Fruit fly (Drosophila melanogaster) whole organism, embryonic: ENCODE measurements around the gene H2.0.
A peak's percentile ranks its signal among the peaks of the same experiment; 100 is the strongest.

Experiments used
- Atf6 ChIP-seq: fragments of 200-800 bp; sonication (Bioruptor generic); IDR thresholded peaks from 2 replicates; pipeline ENCODE4 v1.3.6; 2022; ENCODE audit warnings: missing biosample characterization, missing genetic modification characterization
- Awh ChIP-seq: fragments of 200-800 bp; sonication (Bioruptor generic); IDR thresholded peaks from 2 replicates; pipeline ENCODE4, ENCODE4 v1.3.6; 2022; ENCODE audit warnings: missing biosample characterization, missing genetic modification characterization
- B-H2 ChIP-seq: fragments of 200-800 bp; sonication (Bioruptor generic); optimal IDR thresholded peaks from 2 replicates; lab custom pipeline; 2018; ENCODE audit warnings: missing biosample characterization, mild to moderate bottlenecking, missing genetic modification characterization
- CG10462 ChIP-seq: fragments of 200-800 bp; sonication (Bioruptor generic); optimal IDR thresholded peaks from 2 replicates; lab custom pipeline; 2016; ENCODE audit warnings: missing biosample characterization, missing genetic modification characterization
- CG11504 ChIP-seq: fragments of 200-800 bp; sonication (Bioruptor generic); optimal IDR thresholded peaks from 3 replicates; lab custom pipeline; 2019; ENCODE audit warnings: missing biosample characterization, mild to moderate bottlenecking, missing genetic modification characterization, moderate library complexity
- CG14710 ChIP-seq: fragments of 200-800 bp; sonication (Bioruptor generic); optimal IDR thresholded peaks from 3 replicates; lab custom pipeline; 2019; ENCODE audit warnings: missing biosample characterization, mild to moderate bottlenecking, missing genetic modification characterization, moderate library complexity
- CG17829 ChIP-seq: fragments of 200-800 bp; optimal IDR thresholded peaks from 2 replicates; lab custom pipeline; 2019; ENCODE audit warnings: missing biosample characterization, mild to moderate bottlenecking, missing genetic modification characterization, moderate library complexity
- CG18599 ChIP-seq: fragments of 200-800 bp; sonication (Bioruptor generic); optimal IDR thresholded peaks from 3 replicates; lab custom pipeline; 2017; ENCODE audit warnings: missing biosample characterization, missing genetic modification characterization, mild to moderate bottlenecking, moderate library complexity, missing genetic modification reagents
- CG2875 ChIP-seq: fragments of 200-800 bp; sonication (Bioruptor generic); optimal IDR thresholded peaks from 2 replicates; lab custom pipeline; 2017; ENCODE audit warnings: missing biosample characterization, mild to moderate bottlenecking, missing genetic modification characterization, missing genetic modification reagents
- CG31388 ChIP-seq: fragments of 200-800 bp; sonication (Bioruptor generic); optimal IDR thresholded peaks from 2 replicates; lab custom pipeline; 2016; ENCODE audit warnings: missing biosample characterization, missing genetic modification characterization
- CG31441 ChIP-seq: fragments of 200-800 bp; sonication (Bioruptor generic); IDR thresholded peaks from 2 replicates; pipeline ENCODE4 v1.3.6; 2022; ENCODE audit warnings: missing biosample characterization, missing genetic modification characterization
- CG4360 ChIP-seq: fragments of 200-800 bp; sonication (Bioruptor generic); IDR thresholded peaks from 2 replicates; pipeline ENCODE4 v1.3.6; 2022; ENCODE audit warnings: missing biosample characterization, missing genetic modification characterization
- CG4707 ChIP-seq: fragments of 200-800 bp; sonication (Bioruptor generic); optimal IDR thresholded peaks from 2 replicates; lab custom pipeline; 2018; ENCODE audit warnings: missing biosample characterization, mild to moderate bottlenecking, missing genetic modification characterization, moderate library complexity
- CG4730 ChIP-seq: fragments of 200-800 bp; sonication (Bioruptor generic); IDR thresholded peaks from 2 replicates; pipeline ENCODE4 v1.3.6; 2022; ENCODE audit warnings: missing biosample characterization, missing genetic modification characterization
- CG5953 ChIP-seq: fragments of 200-800 bp; sonication (Bioruptor generic); IDR thresholded peaks from 2 replicates; pipeline ENCODE4 v1.3.6; 2022; ENCODE audit warnings: missing biosample characterization, missing genetic modification characterization
- CG7786 ChIP-seq: fragments of 200-800 bp; sonication (Bioruptor generic); optimal IDR thresholded peaks from 2 replicates; lab custom pipeline; 2016; ENCODE audit warnings: missing biosample characterization, missing genetic modification characterization
- CG8765 ChIP-seq: fragments of 200-800 bp; sonication (Bioruptor generic); IDR thresholded peaks from 2 replicates; pipeline ENCODE4 v1.3.6; 2022; ENCODE audit warnings: missing biosample characterization, missing genetic modification characterization
- CG8944 ChIP-seq: fragments of 200-800 bp; sonication (Bioruptor generic); optimal IDR thresholded peaks from 3 replicates; lab custom pipeline; 2016; ENCODE audit warnings: missing biosample characterization, missing genetic modification characterization
- CkIIα-i1 ChIP-seq: fragments of 200-800 bp; sonication (Bioruptor generic); IDR thresholded peaks from 2 replicates; pipeline ENCODE4 v1.3.6; 2022; ENCODE audit warnings: missing biosample characterization, missing genetic modification characterization
- Deaf1 ChIP-seq: fragments of 200-800 bp; optimal IDR thresholded peaks from 3 replicates; lab custom pipeline; 2019; ENCODE audit warnings: missing biosample characterization, mild to moderate bottlenecking, missing genetic modification characterization, moderate library complexity
- Hsf ChIP-seq: fragments of 200-800 bp; sonication (Bioruptor generic); optimal IDR thresholded peaks from 3 replicates; lab custom pipeline; 2016; ENCODE audit warnings: missing biosample characterization, missing genetic modification characterization
- Kr ChIP-seq: fragments of 200-800 bp; sonication (Bioruptor generic); optimal IDR thresholded peaks from 2 replicates; lab custom pipeline; 2017; ENCODE audit warnings: missing biosample characterization, mild to moderate bottlenecking, missing genetic modification characterization
- Lhr ChIP-seq: fragments of 200-800 bp; sonication (Bioruptor generic); optimal IDR thresholded peaks from 3 replicates; lab custom pipeline; 2017; ENCODE audit warnings: mild to moderate bottlenecking, missing biosample characterization, missing genetic modification reagents, missing genetic modification characterization
- Max ChIP-seq: fragments of 200-800 bp; sonication (Bioruptor generic); optimal IDR thresholded peaks from 2 replicates; lab custom pipeline; 2016; ENCODE audit warnings: missing biosample characterization, mild to moderate bottlenecking, missing genetic modification characterization
- NFAT ChIP-seq: fragments of 200-800 bp; sonication (Bioruptor generic); IDR thresholded peaks from 2 replicates; pipeline ENCODE4 v1.3.6; 2022; ENCODE audit warnings: missing biosample characterization, missing genetic modification characterization
- Nf-YC ChIP-seq: fragments of 200-800 bp; optimal IDR thresholded peaks from 3 replicates; lab custom pipeline; 2019; ENCODE audit warnings: missing biosample characterization, mild to moderate bottlenecking, missing genetic modification characterization, moderate library complexity
- amos ChIP-seq: fragments of 200-800 bp; sonication (Bioruptor generic); IDR thresholded peaks from 2 replicates; pipeline ENCODE4 v1.3.6; 2022; ENCODE audit warnings: missing biosample characterization, missing genetic modification characterization; ENCODE audit not compliant: partially characterized antibody
- ara ChIP-seq: fragments of 200-800 bp; sonication (Bioruptor generic); IDR thresholded peaks from 2 replicates; pipeline ENCODE4 v1.3.6; 2022; ENCODE audit warnings: missing biosample characterization, missing genetic modification characterization
- bab2 ChIP-seq: fragments of 200-800 bp; sonication (Bioruptor generic); optimal IDR thresholded peaks from 2 replicates; lab custom pipeline; 2016; ENCODE audit warnings: missing biosample characterization, missing genetic modification characterization
- dmrt11E ChIP-seq: fragments of 200-800 bp; sonication (Bioruptor generic); optimal IDR thresholded peaks from 3 replicates; lab custom pipeline; 2018; ENCODE audit warnings: missing biosample characterization, mild to moderate bottlenecking, missing genetic modification characterization, moderate library complexity
- dpn ChIP-seq, 2 experiments: fragments of 200-800 bp; sonication (Bioruptor generic); optimal IDR thresholded peaks; 3 replicates each; lab custom pipeline; 2016; ENCODE audit warnings: missing biosample characterization in 2 of 2, missing genetic modification characterization in 2 of 2
- emc ChIP-seq: fragments of 200-800 bp; sonication (Bioruptor generic); optimal IDR thresholded peaks from 2 replicates; lab custom pipeline; 2016; ENCODE audit warnings: missing biosample characterization, missing genetic modification characterization
- fd102C ChIP-seq: fragments of 200-800 bp; sonication (Bioruptor generic); optimal IDR thresholded peaks from 2 replicates; lab custom pipeline; 2018; ENCODE audit warnings: missing biosample characterization, mild to moderate bottlenecking, missing genetic modification characterization, moderate library complexity
- fd64A ChIP-seq: fragments of 200-800 bp; sonication (Bioruptor generic); optimal IDR thresholded peaks from 3 replicates; lab custom pipeline; 2018; ENCODE audit warnings: missing biosample characterization, mild to moderate bottlenecking, missing genetic modification characterization
- gem ChIP-seq: fragments of 200-800 bp; sonication (Bioruptor generic); optimal IDR thresholded peaks from 2 replicates; lab custom pipeline; 2019; ENCODE audit warnings: missing biosample characterization, mild to moderate bottlenecking, missing genetic modification characterization, moderate library complexity
- grau ChIP-seq: fragments of 200-800 bp; optimal IDR thresholded peaks from 3 replicates; lab custom pipeline; 2019; ENCODE audit warnings: missing biosample characterization, mild to moderate bottlenecking, missing genetic modification characterization, moderate library complexity
- gt ChIP-seq: fragments of 200-800 bp; sonication (Bioruptor generic); IDR thresholded peaks from 2 replicates; pipeline ENCODE4 v1.3.6; 2022; ENCODE audit warnings: missing biosample characterization, missing genetic modification characterization
- jumu ChIP-seq: fragments of 200-800 bp; sonication (Bioruptor generic); optimal IDR thresholded peaks from 3 replicates; lab custom pipeline; 2016; ENCODE audit warnings: missing biosample characterization, missing genetic modification characterization
- kni ChIP-seq: fragments of 200-800 bp; sonication (Bioruptor generic); optimal IDR thresholded peaks from 3 replicates; lab custom pipeline; 2017; ENCODE audit warnings: mild to moderate bottlenecking, missing biosample characterization, missing genetic modification reagents, missing genetic modification characterization
- mld ChIP-seq: fragments of 200-800 bp; sonication (Bioruptor generic); IDR thresholded peaks from 3 replicates; pipeline ENCODE4 v1.3.6; 2022; ENCODE audit warnings: missing biosample characterization, missing genetic modification characterization; ENCODE audit not compliant: partially characterized antibody
- pan ChIP-seq, 4 experiments: fragments of >200 bp in 3 of 4; fragments of 200-800 bp in 1 of 4; sonication (Bioruptor generic) in 1 of 4; optimal IDR thresholded peaks in 3 of 4; IDR thresholded peaks in 1 of 4; 2 replicates each; pipeline versions ENCODE4 v1.3.6 to Lab custom; 2017 to 2022; ENCODE audit warnings: missing biosample characterization in 2 of 4, missing genetic modification characterization in 2 of 4, mixed read lengths in 1 of 4
- pfk ChIP-seq: fragments of 200-800 bp; sonication (Bioruptor generic); optimal IDR thresholded peaks from 2 replicates; lab custom pipeline; 2018; ENCODE audit warnings: missing biosample characterization, mild to moderate bottlenecking, missing genetic modification characterization, moderate library complexity
- pros ChIP-seq: fragments of 200-800 bp; sonication (Bioruptor generic); optimal IDR thresholded peaks from 3 replicates; lab custom pipeline; 2019; ENCODE audit warnings: missing biosample characterization, mild to moderate bottlenecking, missing genetic modification characterization, moderate library complexity
- scrt ChIP-seq: fragments of 200-800 bp; sonication (Bioruptor generic); optimal IDR thresholded peaks from 2 replicates; lab custom pipeline; 2018; ENCODE audit warnings: missing biosample characterization, mild to moderate bottlenecking, missing genetic modification characterization, moderate library complexity
- sqz ChIP-seq: fragments of 200-800 bp; sonication (Bioruptor generic); optimal IDR thresholded peaks from 3 replicates; lab custom pipeline; 2018; ENCODE audit warnings: missing biosample characterization, mild to moderate bottlenecking, missing genetic modification characterization
- tap ChIP-seq: fragments of 200-800 bp; optimal IDR thresholded peaks from 3 replicates; lab custom pipeline; 2019; ENCODE audit warnings: missing biosample characterization, mild to moderate bottlenecking, missing genetic modification characterization, moderate library complexity
- tio ChIP-seq: fragments of 200-800 bp; sonication (Bioruptor generic); optimal IDR thresholded peaks from 2 replicates; lab custom pipeline; 2017; ENCODE audit warnings: missing biosample characterization, missing genetic modification characterization, inconsistent platforms
- wek ChIP-seq: fragments of 200-800 bp; sonication (Bioruptor generic); optimal IDR thresholded peaks from 3 replicates; lab custom pipeline; 2018; ENCODE audit warnings: missing biosample characterization, mild to moderate bottlenecking, missing genetic modification characterization, moderate library complexity
- z ChIP-seq: fragments of 200-800 bp; sonication (Bioruptor generic); IDR thresholded peaks from 3 replicates; pipeline ENCODE4 v1.3.6; 2022; ENCODE audit warnings: missing biosample characterization, missing genetic modification characterization

H2.0 gene

dm6 chr2L:5978333-5979054 lies 40.7 kb downstream of the H2.0 start (continued):
- TF ChIP-seq dpn (GFP tag; optimal IDR thresholded peaks at IDR 0.05; lab: Kevin White, UChicago) (no peak), Max (GFP tag; lab: Kevin White, UChicago) (peak; percentile 13), B-H2 (GFP tag; lab: Kevin White, UChicago) (no peak), tap (tag; lab: Kevin White, UChicago) (no peak), dmrt11E (no peak), CG4360 (GFP tag; lab: Robert Waterston, UW) (no peak), Lhr (GFP tag; lab: Kevin White, UChicago) (no peak), Awh (GFP tag; lab: Robert Waterston, UW) (no peak), grau (tag; lab: Kevin White, UChicago) (no peak), CG8944 (GFP tag; lab: Kevin White, UChicago) (no peak), CkIIα-i1 (GFP tag; lab: Robert Waterston, UW) (no peak), mld (no peak), scrt (GFP tag; lab: Kevin White, UChicago) (no peak), fd102C (GFP tag; lab: Kevin White, UChicago) (no peak), CG17829 (no peak), CG2875 (GFP tag; lab: Kevin White, UChicago) (peak; percentile 0), pan (optimal IDR thresholded peaks at IDR 0.05; lab: Kevin White, UChicago) (no peak), pan (GFP tag; optimal IDR thresholded peaks at IDR 0.05 in 1 of 2, IDR thresholded peaks at IDR 0.05 in 1 of 2) (no peak), CG10462 (GFP tag; lab: Kevin White, UChicago) (no peak), wek (no peak), z (no peak), kni (peak; percentile 79), bab2 (GFP tag; lab: Kevin White, UChicago) (no peak), CG14710 (tag; lab: Kevin White, UChicago) (peak; percentile 22), CG8765 (no peak), CG31441 (GFP tag; lab: Robert Waterston, UW) (no peak), pfk (GFP tag; lab: Kevin White, UChicago) (no peak), Kr (no peak), CG18599 (GFP tag; lab: Kevin White, UChicago) (peak; percentile 23), CG7786 (GFP tag; lab: Kevin White, UChicago) (no peak), NFAT (GFP tag; lab: Robert Waterston, UW) (no peak), gem (tag; lab: Kevin White, UChicago) (no peak), Hsf (GFP tag; lab: Kevin White, UChicago) (no peak), Nf-YC (tag; lab: Kevin White, UChicago) (peak; percentile 12), CG4707 (GFP tag; lab: Kevin White, UChicago) (no peak), pros (GFP tag; lab: Kevin White, UChicago) (peak; percentile 71), Atf6 (GFP tag; lab: Robert Waterston, UW) (no peak), sqz (GFP tag; lab: Kevin White, UChicago) (no peak), Deaf1 (tag; lab: Kevin White, UChicago) (peak; percentile 58), CG4730 (GFP tag; lab: Robert Waterston, UW) (no peak), fd64A (GFP tag; lab: Kevin White, UChicago) (no peak), gt (GFP tag; lab: Robert Waterston, UW) (no peak), amos (GFP tag; lab: Robert Waterston, UW) (no peak), tio (GFP tag; lab: Kevin White, UChicago) (no peak), CG5953 (GFP tag; lab: Robert Waterston, UW) (no peak), ara (GFP tag; lab: Robert Waterston, UW) (no peak), CG31388 (GFP tag; lab: Kevin White, UChicago) (no peak), jumu (GFP tag; lab: Kevin White, UChicago) (no peak), CG11504 (no peak), emc (GFP tag; lab: Kevin White, UChicago) (no peak)
